Fruit fly (Drosophila melanogaster): Measurements from ENCODE around the gene CG10631.

Gene CG10631

dm6 chr2L:19791321-19792281 lies 34.9 kb upstream of the CG10631 start, which contains the start of the genes CdGAPr and CG10466 (continued):
- TF ChIP-seq Bdp1 (GFP tag; optimal IDR thresholded peaks at IDR 0.05) (no peak), vfl (GFP tag; optimal IDR thresholded peaks at IDR 0.05) (no peak), CG5953 (GFP tag; IDR thresholded peaks at IDR 0.05) (no peak), Bteb2 (GFP tag; optimal IDR thresholded peaks at IDR 0.05) (no peak), Rx (GFP tag; IDR thresholded peaks at IDR 0.05) (no peak), CG12155 (GFP tag; optimal IDR thresholded peaks at IDR 0.05) (no peak), CG8290 (GFP tag; optimal IDR thresholded peaks at IDR 0.05) (no peak), CG8290 (tag; optimal IDR thresholded peaks at IDR 0.05) (peak in 1 of 2 experiments; percentile 58), schlank (tag; optimal IDR thresholded peaks at IDR 0.05) (no peak), MBD-R2 (GFP tag; IDR thresholded peaks at IDR 0.05) (peak; percentile 60), Gug (GFP tag; IDR thresholded peaks at IDR 0.05) (no peak), Chrac-16 (GFP tag; optimal IDR thresholded peaks at IDR 0.05) (no peak), CG6791 (GFP tag; IDR thresholded peaks at IDR 0.05; ENCODE audit: partially characterized antibody) (peak; percentile 55), CG8924 (tag; optimal IDR thresholded peaks at IDR 0.05) (peak; percentile 76), CG9932 (GFP tag; IDR thresholded peaks at IDR 0.05) (no peak), lilli (GFP tag; optimal IDR thresholded peaks at IDR 0.05) (no peak), lov (optimal IDR thresholded peaks at IDR 0.05) (no peak), lov (GFP tag; IDR thresholded peaks at IDR 0.05) (no peak), Adf1 (GFP tag; IDR thresholded peaks at IDR 0.05) (no peak), Rfx (GFP tag; IDR thresholded peaks at IDR 0.05) (no peak), CG1832 (GFP tag; optimal IDR thresholded peaks at IDR 0.05) (no peak), Jarid2 (GFP tag; optimal IDR thresholded peaks at IDR 0.05) (peak; percentile 83), dati (GFP tag; IDR thresholded peaks at IDR 0.05) (no peak), Nf-YC (tag; optimal IDR thresholded peaks at IDR 0.05) (peak; percentile 21), zen2 (GFP tag; IDR thresholded peaks at IDR 0.05; ENCODE audit: partially characterized antibody) (no peak), kah (GFP tag; optimal IDR thresholded peaks at IDR 0.05) (no peak), D19A (tag; optimal IDR thresholded peaks at IDR 0.05) (peak; percentile 50), CG12104 (GFP tag; optimal IDR thresholded peaks at IDR 0.05) (no peak), CG14667 (GFP tag; IDR thresholded peaks at IDR 0.05) (no peak), zf30C (GFP tag; optimal IDR thresholded peaks at IDR 0.05) (no peak), Nf-YB (GFP tag; optimal IDR thresholded peaks at IDR 0.05) (no peak), sim (GFP tag; IDR thresholded peaks at IDR 0.05) (no peak), CG10654 (GFP tag; optimal IDR thresholded peaks at IDR 0.05) (no peak), sob (GFP tag; IDR thresholded peaks at IDR 0.05) (0 out of 2 replicates have a peak, but pooled peaks have one; percentile 25), bcd (GFP tag; optimal IDR thresholded peaks at IDR 0.05) (no peak), h (optimal IDR thresholded peaks at IDR 0.05) (no peak), pros (GFP tag; optimal IDR thresholded peaks at IDR 0.05) (no peak), exex (tag; optimal IDR thresholded peaks at IDR 0.05) (peak; percentile 1), p53 (GFP tag; optimal IDR thresholded peaks at IDR 0.05) (no peak), nerfin-2 (GFP tag; IDR thresholded peaks at IDR 0.05; ENCODE audit: partially characterized antibody) (no peak), stc (GFP tag; IDR thresholded peaks at IDR 0.05) (no peak), CG15073 (GFP tag; optimal IDR thresholded peaks at IDR 0.05) (no peak), CG18011 (GFP tag; optimal IDR thresholded peaks at IDR 0.05) (no peak), CG1792 (GFP tag; optimal IDR thresholded peaks at IDR 0.05) (no peak), grau (tag; optimal IDR thresholded peaks at IDR 0.05) (peak; percentile 13), Atf3 (GFP tag; optimal IDR thresholded peaks at IDR 0.05) (no peak), CG3995 (GFP tag; optimal IDR thresholded peaks at IDR 0.05) (no peak), Scr (GFP tag; IDR thresholded peaks at IDR 0.05; ENCODE audit: partially characterized antibody) (peak; percentile 28; the same call in 1 of the 2 replicates), CG14441 (GFP tag; IDR thresholded peaks at IDR 0.05) (no peak), dimm (GFP tag; IDR thresholded peaks at IDR 0.05) (no peak), Dek (tag; optimal IDR thresholded peaks at IDR 0.05) (no peak)
